Worm (Caenorhabditis elegans) whole organism, young adult: ENCODE data around the gene uaf-1.

Source experiments
- ceh-27 ChIP-seq: fragments of 200-800 bp; sonication (Bioruptor generic); optimal IDR thresholded peaks from 2 replicates; lab custom pipeline; 2018; ENCODE audit warnings: mild to moderate bottlenecking, missing genetic modification characterization, moderate library complexity, missing compliant biosample characterization
- ztf-22 ChIP-seq: fragments of 200-800 bp; sonication (Bioruptor generic); optimal IDR thresholded peaks from 2 replicates; lab custom pipeline; 2018; ENCODE audit warnings: mild to moderate bottlenecking, missing genetic modification characterization, moderate library complexity, missing compliant biosample characterization

DNA sequence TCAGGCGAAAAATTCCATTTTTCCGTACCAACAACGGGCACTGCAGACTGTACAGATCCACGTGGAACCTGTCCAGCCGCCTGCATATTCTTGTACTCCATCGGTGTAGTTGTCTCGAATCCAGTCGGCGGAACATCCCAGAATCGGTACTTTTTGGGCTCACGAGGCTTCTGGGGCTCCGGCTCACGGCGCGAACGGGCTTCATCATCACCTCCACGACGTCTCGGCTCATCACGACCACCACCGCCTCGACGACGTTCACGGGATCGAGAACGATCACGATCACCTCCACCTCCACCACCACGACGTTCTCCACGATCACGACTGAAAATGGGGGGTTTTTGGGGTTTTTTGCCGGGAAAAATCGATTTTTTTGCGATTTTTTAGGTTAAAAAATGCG lies 2.2 kb downstream of the uaf-1 start:
- TF ChIP-seq ceh-27 (no peak), ztf-22 (GFP tag; lab: Kevin White, UChicago) (no peak)
